Worm (Caenorhabditis elegans) whole organism, young adult: Measurements from ENCODE around the gene F40G12.4.

Experiments
- B0261.1 ChIP-seq: sonication (generic microtip); optimal IDR thresholded peaks from 2 replicates; lab custom pipeline; 2016; ENCODE audit warnings: mild to moderate bottlenecking, missing genetic modification characterization, moderate library complexity, missing compliant biosample characterization
- B0336.3 ChIP-seq: fragments of 200-800 bp; sonication (Bioruptor generic); IDR thresholded peaks from 2 replicates; pipeline ENCODE4 v1.3.6; 2022; ENCODE audit warnings: missing genetic modification characterization, missing compliant biosample characterization
- F33H1.4 ChIP-seq: fragments of 200-800 bp; sonication (Bioruptor generic); IDR thresholded peaks from 2 replicates; pipeline ENCODE4 v1.3.6; 2022; ENCODE audit warnings: missing genetic modification reagents, missing genetic modification characterization, missing compliant biosample characterization
- F39B2.1 ChIP-seq: fragments of 200-800 bp; sonication (Bioruptor generic); IDR thresholded peaks from 2 replicates; pipeline ENCODE4 v1.3.6; 2022; ENCODE audit warnings: missing genetic modification reagents, missing genetic modification characterization, missing compliant biosample characterization
- F57C9.4 ChIP-seq: sonication (generic microtip); optimal IDR thresholded peaks from 2 replicates; lab custom pipeline; 2017; ENCODE audit warnings: mild to moderate bottlenecking, missing genetic modification characterization, missing compliant biosample characterization
- T07F8.4 ChIP-seq: sonication (generic microtip); optimal IDR thresholded peaks from 2 replicates; lab custom pipeline; 2016; ENCODE audit warnings: mild to moderate bottlenecking, missing genetic modification characterization, moderate library complexity, missing compliant biosample characterization
- Y53F4B.3 ChIP-seq: fragments of 200-800 bp; sonication (Bioruptor generic); IDR thresholded peaks from 2 replicates; pipeline ENCODE4 v1.3.6; 2022; ENCODE audit warnings: missing genetic modification reagents, missing genetic modification characterization, missing compliant biosample characterization
- Y56A3A.18 ChIP-seq: fragments of 200-800 bp; sonication (Bioruptor generic); IDR thresholded peaks from 2 replicates; pipeline ENCODE4 v1.3.6; 2022; ENCODE audit warnings: missing genetic modification reagents, missing genetic modification characterization, missing compliant biosample characterization
- Y79H2A.3 ChIP-seq: fragments of 200-800 bp; sonication (Bioruptor generic); conservative IDR thresholded peaks from 2 replicates; pipeline ENCODE4 v1.3.6; 2022; ENCODE audit warnings: missing genetic modification reagents, missing genetic modification characterization, missing compliant biosample characterization
- akir-1 ChIP-seq: fragments of 200-800 bp; sonication (Bioruptor generic); optimal IDR thresholded peaks from 2 replicates; lab custom pipeline; 2018; ENCODE audit warnings: mild to moderate bottlenecking, missing genetic modification characterization, moderate library complexity, missing compliant biosample characterization
- ama-1 ChIP-seq, 3 experiments: fragments of 150-350 bp in 1 of 3; sonication (generic microtip) in 2 of 3; optimal IDR thresholded peaks; 2 replicates each; lab custom pipeline; 2014 to 2018; ENCODE audit warnings: missing biosample characterization in 2 of 3, missing genetic modification characterization in 2 of 3, missing genetic modification reagents in 2 of 3
- aptf-2 ChIP-seq: fragments of 200-800 bp; sonication (Bioruptor generic); conservative IDR thresholded peaks from 2 replicates; pipeline ENCODE4 v1.3.6; 2022; ENCODE audit warnings: missing genetic modification reagents, missing genetic modification characterization, missing compliant biosample characterization
- attf-5 ChIP-seq: fragments of 200-800 bp; sonication (Bioruptor generic); optimal IDR thresholded peaks from 2 replicates; lab custom pipeline; 2018; ENCODE audit warnings: mild to moderate bottlenecking, missing genetic modification characterization, missing compliant biosample characterization
- cebp-1 ChIP-seq, 2 experiments: fragments of 200-800 bp in 1 of 2; sonication (Bioruptor generic) in 1 of 2; sonication (generic microtip) in 1 of 2; IDR thresholded peaks in 1 of 2; optimal IDR thresholded peaks in 1 of 2; 2 replicates each; pipeline versions ENCODE4 v1.3.6 to Lab custom; 2017 to 2022; ENCODE audit warnings: missing compliant biosample characterization in 2 of 2, missing genetic modification characterization in 2 of 2, mild to moderate bottlenecking in 1 of 2, missing genetic modification reagents in 1 of 2, moderate library complexity in 1 of 2
- cebp-2 ChIP-seq: fragments of 200-800 bp; sonication (Bioruptor generic); IDR thresholded peaks from 2 replicates; pipeline ENCODE4 v1.3.6; 2022; ENCODE audit warnings: missing genetic modification characterization, missing compliant biosample characterization
- ceh-100 ChIP-seq: fragments of 200-800 bp; sonication (Bioruptor generic); IDR thresholded peaks from 2 replicates; pipeline ENCODE4 v1.3.6; 2022; ENCODE audit warnings: missing genetic modification reagents, missing genetic modification characterization, missing compliant biosample characterization
- ceh-27 ChIP-seq: fragments of 200-800 bp; sonication (Bioruptor generic); optimal IDR thresholded peaks from 2 replicates; lab custom pipeline; 2018; ENCODE audit warnings: mild to moderate bottlenecking, missing genetic modification characterization, moderate library complexity, missing compliant biosample characterization
- ceh-58 ChIP-seq: fragments of 200-800 bp; sonication (Bioruptor generic); IDR thresholded peaks from 2 replicates; pipeline ENCODE4 v1.3.6; 2022; ENCODE audit warnings: missing genetic modification characterization, missing compliant biosample characterization
- die-1 ChIP-seq: sonication (generic microtip); optimal IDR thresholded peaks from 2 replicates; lab custom pipeline; 2016; ENCODE audit warnings: missing genotype, mild to moderate bottlenecking, missing genetic modification characterization, missing compliant biosample characterization
- dox-1 ChIP-seq: fragments of 200-800 bp; sonication (Bioruptor generic); IDR thresholded peaks from 2 replicates; pipeline ENCODE4 v1.3.6; 2022; ENCODE audit warnings: missing genetic modification reagents, missing genetic modification characterization, missing compliant biosample characterization
- dpl-1 ChIP-seq: fragments of 150-350 bp; optimal IDR thresholded peaks from 2 replicates; lab custom pipeline; 2014; ENCODE audit warnings: missing biosample characterization, missing genetic modification reagents, missing genetic modification characterization
- egl-44 ChIP-seq: fragments of 200-800 bp; sonication (Bioruptor generic); IDR thresholded peaks from 2 replicates; pipeline ENCODE4 v1.3.6; 2022; ENCODE audit warnings: missing genetic modification reagents, missing genetic modification characterization, missing compliant biosample characterization
- egrh-3 ChIP-seq: fragments of 200-800 bp; sonication (Bioruptor generic); IDR thresholded peaks from 2 replicates; pipeline ENCODE4 v1.3.6; 2022; ENCODE audit warnings: missing genetic modification reagents, missing genetic modification characterization, missing compliant biosample characterization
- ets-4 ChIP-seq: fragments of 200-800 bp; sonication (Bioruptor generic); optimal IDR thresholded peaks from 2 replicates; lab custom pipeline; 2018; ENCODE audit warnings: mild to moderate bottlenecking, missing genetic modification characterization, missing compliant biosample characterization
- fkh-3 ChIP-seq: sonication (generic microtip); optimal IDR thresholded peaks from 2 replicates; lab custom pipeline; 2016; ENCODE audit warnings: mild to moderate bottlenecking, missing genetic modification characterization, missing compliant biosample characterization
- gei-17 ChIP-seq: fragments of 200-800 bp; sonication (Bioruptor generic); optimal IDR thresholded peaks from 2 replicates; lab custom pipeline; 2018; ENCODE audit warnings: mild to moderate bottlenecking, missing genetic modification characterization, missing compliant biosample characterization
- lin-40 ChIP-seq: sonication (generic microtip); optimal IDR thresholded peaks from 2 replicates; lab custom pipeline; 2016; ENCODE audit warnings: missing genetic modification characterization, mild to moderate bottlenecking, missing compliant biosample characterization, missing genotype, missing genetic modification reagents
- lsy-27 ChIP-seq: sonication (generic microtip); optimal IDR thresholded peaks from 2 replicates; lab custom pipeline; 2017; ENCODE audit warnings: missing genetic modification characterization, mild to moderate bottlenecking, missing compliant biosample characterization, antibody characterized with exemption, missing genotype, borderline replicate concordance; ENCODE audit not compliant: insufficient read depth
- madf-6 ChIP-seq: fragments of 200-800 bp; sonication (Bioruptor generic); IDR thresholded peaks from 2 replicates; pipeline ENCODE4 v1.3.6; 2022; ENCODE audit warnings: missing genetic modification reagents, missing genetic modification characterization, missing compliant biosample characterization
- mes-4 ChIP-seq: sonication (generic microtip); optimal IDR thresholded peaks from 2 replicates; lab custom pipeline; 2016; ENCODE audit warnings: missing genotype, missing genetic modification characterization, missing compliant biosample characterization
- nhr-120 ChIP-seq: fragments of 200-800 bp; sonication (Bioruptor generic); IDR thresholded peaks from 2 replicates; pipeline ENCODE4 v1.3.6; 2022; ENCODE audit warnings: missing genetic modification characterization, missing compliant biosample characterization
- nhr-80 ChIP-seq: sonication (generic microtip); optimal IDR thresholded peaks from 2 replicates; lab custom pipeline; 2016; ENCODE audit warnings: missing genetic modification characterization, missing compliant biosample characterization
- nhr-90 ChIP-seq: sonication (generic microtip); optimal IDR thresholded peaks from 2 replicates; lab custom pipeline; 2016; ENCODE audit warnings: missing genotype, mild to moderate bottlenecking, missing genetic modification characterization, missing compliant biosample characterization
- rec-8 ChIP-seq, 2 experiments: sonication (generic microtip); optimal IDR thresholded peaks; 2 replicates each; lab custom pipeline; 2016; ENCODE audit warnings: mild to moderate bottlenecking in 2 of 2, missing genetic modification characterization in 2 of 2, missing genetic modification reagents in 2 of 2, missing genotype in 2 of 2, missing biosample characterization in 1 of 2, missing compliant biosample characterization in 1 of 2, moderate library complexity in 1 of 2
- repo-1 ChIP-seq: sonication (generic microtip); optimal IDR thresholded peaks from 2 replicates; lab custom pipeline; 2017; ENCODE audit warnings: mild to moderate bottlenecking, missing genetic modification characterization, missing compliant biosample characterization
- snpc-1.1 ChIP-seq: sonication (generic microtip); optimal IDR thresholded peaks from 2 replicates; lab custom pipeline; 2017; ENCODE audit warnings: missing genetic modification characterization, mild to moderate bottlenecking, missing compliant biosample characterization, antibody characterized with exemption, moderate library complexity, missing genotype, missing genetic modification reagents; ENCODE audit not compliant: insufficient read depth
- snpc-4 ChIP-seq, 5 experiments: fragments of 150-350 bp in 1 of 5; sonication (generic microtip) in 4 of 5; optimal IDR thresholded peaks; 2 replicates each; lab custom pipeline; 2014 to 2018; ENCODE audit warnings: missing genetic modification characterization in 5 of 5, missing biosample characterization in 3 of 5, antibody characterized with exemption in 2 of 5, mild to moderate bottlenecking in 2 of 5, missing compliant biosample characterization in 2 of 5, missing genotype in 2 of 5, moderate library complexity in 2 of 5, missing genetic modification reagents in 1 of 5
- tbx-9 ChIP-seq: sonication (generic microtip); optimal IDR thresholded peaks from 2 replicates; lab custom pipeline; 2016; ENCODE audit warnings: borderline replicate concordance, missing genetic modification characterization, inconsistent platforms, missing compliant biosample characterization
- zfh-2 ChIP-seq: fragments of 200-800 bp; sonication (Bioruptor generic); conservative IDR thresholded peaks from 2 replicates; pipeline ENCODE4 v1.3.6; 2022; ENCODE audit warnings: missing genetic modification reagents, missing genetic modification characterization, missing compliant biosample characterization
- ztf-26 ChIP-seq: sonication (generic microtip); optimal IDR thresholded peaks from 2 replicates; lab custom pipeline; 2017; ENCODE audit warnings: missing genetic modification characterization, missing compliant biosample characterization
- ztf-6 ChIP-seq: fragments of 200-800 bp; sonication (Bioruptor generic); IDR thresholded peaks from 2 replicates; pipeline ENCODE4 v1.3.6; 2022; ENCODE audit warnings: missing genetic modification reagents, missing genetic modification characterization, missing compliant biosample characterization

F40G12.4 gene

ce11 chrV:14235942-14236341 lies 32.6 kb downstream of the F40G12.4 start, which contains the start of gene ent-3:
TSS of gene ent-3 (minus strand) at chrV:14236042.
- TF ChIP-seq ets-4 (GFP tag; lab: Kevin White, UChicago): no peak
- TF ChIP-seq gei-17 (GFP tag; lab: Kevin White, UChicago): no peak
- no peak for TF ChIP-seq snpc-1.1 (tag; lab: Kevin White, UChicago)
- no peak for TF ChIP-seq repo-1
- TF ChIP-seq Y53F4B.3 (GFP tag; lab: Robert Waterston, UW): no peak
- TF ChIP-seq mes-4 (tag; lab: Kevin White, UChicago): no peak
- TF ChIP-seq snpc-4 (GFP tag; optimal IDR thresholded peaks at IDR 0.05; lab: Kevin White, UChicago): no peak
- no peak for TF ChIP-seq snpc-4 (tag; optimal IDR thresholded peaks at IDR 0.05; lab: Kevin White, UChicago)
- TF ChIP-seq F39B2.1 (GFP tag; lab: Robert Waterston, UW): no peak
- no peak for TF ChIP-seq attf-5 (GFP tag; lab: Kevin White, UChicago)
- TF ChIP-seq ztf-6: no peak
- no peak for TF ChIP-seq ceh-58 (GFP tag; lab: Robert Waterston, UW)
- no peak for TF ChIP-seq nhr-120 (GFP tag; lab: Robert Waterston, UW)
- TF ChIP-seq madf-6 (GFP tag; lab: Robert Waterston, UW): no peak
- no peak for TF ChIP-seq Y56A3A.18 (GFP tag; lab: Robert Waterston, UW)
- TF ChIP-seq ceh-27 (GFP tag; lab: Kevin White, UChicago): no peak

ce11 chrV:14231656-14232055 lies 36.9 kb downstream of the F40G12.4 start:
- TF ChIP-seq ceh-27 (GFP tag; lab: Kevin White, UChicago) (no peak), nhr-80 (tag; lab: Kevin White, UChicago) (peak; percentile 22), die-1 (tag; lab: Kevin White, UChicago) (no peak), akir-1 (GFP tag; lab: Kevin White, UChicago) (no peak), ama-1 (optimal IDR thresholded peaks at IDR 0.05; lab: Kevin White, UChicago) (no peak), ama-1 (GFP tag; optimal IDR thresholded peaks at IDR 0.05; lab: Kevin White, UChicago) (no peak)

DNA sequence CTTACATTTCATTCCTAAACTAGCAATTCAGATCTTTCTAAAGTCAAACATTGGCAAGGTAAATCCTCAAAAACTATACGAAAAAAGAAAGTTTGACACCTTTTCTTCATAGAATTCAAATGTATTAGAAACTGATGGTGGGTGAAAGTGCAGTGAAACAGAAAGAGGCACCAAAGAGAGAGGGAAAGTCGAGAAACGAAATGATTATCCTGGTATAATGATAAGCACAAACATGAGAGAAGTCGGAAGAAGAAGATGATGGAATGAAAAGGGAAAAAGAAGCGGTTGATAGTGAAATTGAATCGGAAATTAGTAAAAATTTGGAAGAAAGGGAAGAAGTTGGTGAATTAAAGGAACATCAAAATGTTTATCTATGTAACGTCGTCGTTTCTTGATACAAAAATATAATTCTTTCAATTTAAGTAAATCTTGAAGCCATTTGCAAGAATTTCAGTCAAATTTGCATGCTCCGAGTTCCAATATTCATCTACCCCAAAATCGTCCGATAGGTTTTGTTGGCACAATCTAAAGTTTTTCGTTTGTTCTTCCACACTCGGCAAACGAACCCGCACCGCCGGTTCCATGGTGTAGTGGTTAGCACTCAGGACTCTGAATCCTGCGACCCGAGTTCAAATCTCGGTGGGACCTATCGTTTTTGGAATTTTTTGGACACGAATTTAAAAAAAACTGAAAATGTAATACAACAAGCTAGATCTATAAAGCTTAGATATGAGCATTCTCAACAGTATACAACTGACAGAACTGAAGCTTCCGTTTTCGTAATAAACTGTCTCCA lies 37.5 kb downstream of the F40G12.4 start:
- TF ChIP-seq Y79H2A.3 (GFP tag; lab: Robert Waterston, UW): no peak
- no peak for TF ChIP-seq fkh-3
- TF ChIP-seq rec-8 (tag; optimal IDR thresholded peaks at IDR 0.05; lab: Kevin White, UChicago): no peak
- TF ChIP-seq T07F8.4 (tag; lab: Kevin White, UChicago): no peak
- no peak for TF ChIP-seq F57C9.4 (tag; lab: Kevin White, UChicago)
- TF ChIP-seq lin-40 (tag; lab: Kevin White, UChicago): no peak
- peak; percentile 39; the same call in 1 of the 2 replicates for TF ChIP-seq madf-6 (GFP tag; lab: Robert Waterston, UW)
- no peak for TF ChIP-seq dpl-1 (GFP tag; lab: Kevin White, UChicago)
- peak; percentile 69 for TF ChIP-seq B0261.1 (tag; lab: Kevin White, UChicago)
- no peak for TF ChIP-seq egrh-3 (GFP tag; lab: Robert Waterston, UW)
- no peak for TF ChIP-seq nhr-90 (tag; lab: Kevin White, UChicago)
- peak; percentile 0 for TF ChIP-seq snpc-4 (GFP tag; optimal IDR thresholded peaks at IDR 0.05; lab: Kevin White, UChicago)
- peak in 1 of 4 experiments; percentile 12 for TF ChIP-seq snpc-4 (tag; optimal IDR thresholded peaks at IDR 0.05; lab: Kevin White, UChicago)
- TF ChIP-seq zfh-2: no peak
- TF ChIP-seq ztf-26 (tag; lab: Kevin White, UChicago): no peak
- no peak for TF ChIP-seq attf-5 (GFP tag; lab: Kevin White, UChicago)
- no peak for TF ChIP-seq cebp-2
- TF ChIP-seq dox-1 (GFP tag; lab: Robert Waterston, UW): no peak
- no peak for TF ChIP-seq ceh-100 (GFP tag; lab: Robert Waterston, UW)
- TF ChIP-seq cebp-1 (GFP tag; IDR thresholded peaks at IDR 0.05; lab: Robert Waterston, UW): no peak
- no peak for TF ChIP-seq cebp-1 (tag; optimal IDR thresholded peaks at IDR 0.05; lab: Kevin White, UChicago)
- TF ChIP-seq B0336.3 (GFP tag; lab: Robert Waterston, UW): no peak
- no peak for TF ChIP-seq F33H1.4 (GFP tag; lab: Robert Waterston, UW)
- TF ChIP-seq repo-1: no peak
- no peak for TF ChIP-seq aptf-2 (GFP tag; lab: Robert Waterston, UW)
- TF ChIP-seq tbx-9: no peak
- no peak for TF ChIP-seq lsy-27 (tag; lab: Kevin White, UChicago)
- TF ChIP-seq nhr-80 (tag; lab: Kevin White, UChicago): no peak
- no peak for TF ChIP-seq egl-44 (GFP tag; lab: Robert Waterston, UW)
